Worm (Caenorhabditis elegans) whole organism, mixed stage, embryonic: ENCODE measurements around the gene math-40.

Experiments
- M03D4.4 ChIP-seq: sonication (generic microtip); optimal IDR thresholded peaks from 2 replicates; lab custom pipeline; 2017; ENCODE audit warnings: mild to moderate bottlenecking, missing genetic modification characterization, missing compliant biosample characterization
- blmp-1 ChIP-seq: fragments of 150-350 bp; optimal IDR thresholded peaks from 2 replicates; lab custom pipeline; 2014; ENCODE audit warnings: missing biosample characterization, missing genetic modification characterization
- ceh-39 ChIP-seq: fragments of 150-350 bp; optimal IDR thresholded peaks from 2 replicates; lab custom pipeline; 2014; ENCODE audit warnings: missing biosample characterization, missing genetic modification characterization
- ceh-43 ChIP-seq: fragments of 200-800 bp; sonication (Bioruptor generic); optimal IDR thresholded peaks from 2 replicates; lab custom pipeline; 2018; ENCODE audit warnings: mild to moderate bottlenecking, missing genetic modification characterization, moderate library complexity, missing compliant biosample characterization
- ceh-83 ChIP-seq: fragments of 200-800 bp; sonication (Bioruptor generic); optimal IDR thresholded peaks from 2 replicates; lab custom pipeline; 2018; ENCODE audit warnings: mild to moderate bottlenecking, missing genetic modification characterization, missing compliant biosample characterization
- ces-1 ChIP-seq: fragments of 150-350 bp; optimal IDR thresholded peaks from 2 replicates; lab custom pipeline; 2014; ENCODE audit warnings: missing biosample characterization, missing genetic modification reagents, missing genetic modification characterization
- cnd-1 ChIP-seq: fragments of 200-800 bp; sonication (Bioruptor generic); optimal IDR thresholded peaks from 2 replicates; lab custom pipeline; 2018; ENCODE audit warnings: mild to moderate bottlenecking, missing genetic modification characterization, missing compliant biosample characterization
- drap-1 ChIP-seq: fragments of 200-800 bp; sonication (Bioruptor generic); optimal IDR thresholded peaks from 3 replicates; lab custom pipeline; 2018; ENCODE audit warnings: mild to moderate bottlenecking, missing genetic modification characterization, missing compliant biosample characterization
- elt-1 ChIP-seq: sonication (generic microtip); optimal IDR thresholded peaks from 2 replicates; lab custom pipeline; 2017; ENCODE audit warnings: missing genetic modification characterization, mild to moderate bottlenecking, missing compliant biosample characterization, antibody characterized with exemption, moderate library complexity, borderline replicate concordance; ENCODE audit not compliant: insufficient read depth
- elt-3 ChIP-seq: fragments of 150-350 bp; optimal IDR thresholded peaks from 2 replicates; lab custom pipeline; 2014; ENCODE audit warnings: missing biosample characterization, missing genetic modification characterization
- flh-1 ChIP-seq: fragments of 200-800 bp; sonication (Bioruptor generic); optimal IDR thresholded peaks from 2 replicates; lab custom pipeline; 2018; ENCODE audit warnings: mild to moderate bottlenecking, missing genetic modification characterization, moderate library complexity, missing compliant biosample characterization
- ham-2 ChIP-seq: fragments of 200-800 bp; sonication (Bioruptor generic); optimal IDR thresholded peaks from 2 replicates; lab custom pipeline; 2018; ENCODE audit warnings: mild to moderate bottlenecking, missing genetic modification characterization, missing compliant biosample characterization
- hlh-1 ChIP-seq: fragments of 150-350 bp; optimal IDR thresholded peaks from 2 replicates; lab custom pipeline; 2014; ENCODE audit warnings: missing biosample characterization, missing genetic modification reagents, missing genetic modification characterization
- lin-13 ChIP-seq: fragments of 150-350 bp; optimal IDR thresholded peaks from 2 replicates; lab custom pipeline; 2014; ENCODE audit warnings: missing biosample characterization, missing genetic modification characterization
- lin-32 ChIP-seq: fragments of 200-800 bp; sonication (Bioruptor generic); optimal IDR thresholded peaks from 2 replicates; lab custom pipeline; 2018; ENCODE audit warnings: mild to moderate bottlenecking, missing genetic modification characterization, missing compliant biosample characterization
- lsy-2 ChIP-seq: fragments of 150-350 bp; optimal IDR thresholded peaks from 2 replicates; lab custom pipeline; 2014; ENCODE audit warnings: missing biosample characterization, missing genetic modification characterization
- mep-1 ChIP-seq: fragments of 150-350 bp; optimal IDR thresholded peaks from 2 replicates; lab custom pipeline; 2017; ENCODE audit warnings: missing biosample characterization, missing genetic modification reagents, missing genetic modification characterization, inconsistent platforms
- mls-2 ChIP-seq: sonication (generic microtip); optimal IDR thresholded peaks from 2 replicates; lab custom pipeline; 2016; ENCODE audit warnings: mild to moderate bottlenecking, missing genetic modification characterization, moderate library complexity, missing compliant biosample characterization
- nhr-12 ChIP-seq: fragments of 150-350 bp; optimal IDR thresholded peaks from 2 replicates; lab custom pipeline; 2014; ENCODE audit warnings: missing biosample characterization, missing genetic modification characterization
- nhr-2 ChIP-seq: fragments of 150-350 bp; optimal IDR thresholded peaks from 2 replicates; lab custom pipeline; 2014; ENCODE audit warnings: missing biosample characterization, missing genetic modification characterization
- nhr-237 ChIP-seq: fragments of 150-350 bp; optimal IDR thresholded peaks from 2 replicates; lab custom pipeline; 2014; ENCODE audit warnings: missing biosample characterization, missing genetic modification characterization
- nhr-76 ChIP-seq: sonication (generic microtip); optimal IDR thresholded peaks from 2 replicates; lab custom pipeline; 2017; ENCODE audit warnings: missing biosample characterization, missing genetic modification characterization
- pha-4 ChIP-seq: fragments of 150-350 bp; optimal IDR thresholded peaks from 2 replicates; lab custom pipeline; 2018; ENCODE audit warnings: missing biosample characterization, missing genetic modification reagents, missing genetic modification characterization
- sem-2 ChIP-seq: fragments of 200-800 bp; sonication (Bioruptor generic); optimal IDR thresholded peaks from 2 replicates; lab custom pipeline; 2018; ENCODE audit warnings: mild to moderate bottlenecking, missing genetic modification characterization, missing compliant biosample characterization
- sptf-1 ChIP-seq: sonication (generic microtip); optimal IDR thresholded peaks from 2 replicates; lab custom pipeline; 2017; ENCODE audit warnings: mild to moderate bottlenecking, missing genetic modification characterization, moderate library complexity, missing compliant biosample characterization
- tbx-8 ChIP-seq: fragments of 200-800 bp; sonication (Bioruptor generic); optimal IDR thresholded peaks from 2 replicates; lab custom pipeline; 2018; ENCODE audit warnings: mild to moderate bottlenecking, missing genetic modification characterization, moderate library complexity, missing compliant biosample characterization
- unc-39 ChIP-seq: fragments of 150-350 bp; optimal IDR thresholded peaks from 2 replicates; lab custom pipeline; 2014; ENCODE audit warnings: missing biosample characterization, missing genetic modification characterization
- unc-62 ChIP-seq: fragments of 150-350 bp; optimal IDR thresholded peaks from 2 replicates; lab custom pipeline; 2014; ENCODE audit warnings: missing biosample characterization, missing genetic modification reagents, missing genetic modification characterization
- zip-8 ChIP-seq: fragments of 150-350 bp; optimal IDR thresholded peaks from 2 replicates; lab custom pipeline; 2014; ENCODE audit warnings: missing biosample characterization, missing genetic modification characterization
- ztf-11 ChIP-seq: fragments of 150-350 bp; optimal IDR thresholded peaks from 2 replicates; lab custom pipeline; 2014; ENCODE audit warnings: missing biosample characterization, missing genetic modification characterization

The math-40 gene

ce11 chrII:1788087-1788486 is 42.3 kb upstream of the math-40 start, which contains the start of the genes C08F1.6 and fbxb-13:
TSS of gene C08F1.6 (minus strand) at chrII:1788187.
TSS of gene fbxb-13 (plus strand) at chrII:1788277.
- peak; percentile 15 for TF ChIP-seq lin-32 (GFP tag; lab: Kevin White, UChicago)
- TF ChIP-seq ztf-11 (tag; lab: Kevin White, UChicago) = no peak
- peak; percentile 0 for TF ChIP-seq hlh-1 (tag; lab: Kevin White, UChicago)
- peak; percentile 48 for TF ChIP-seq cnd-1
- no peak for TF ChIP-seq M03D4.4 (tag; lab: Kevin White, UChicago)
- TF ChIP-seq, all 35 proteins: peak for 3

ce11 chrII:1806358-1806757 is 24.1 kb upstream of the math-40 start, which contains the start of gene C08F1.12:
TSS of gene C08F1.12 (minus strand) at chrII:1806458.
- TF ChIP-seq pha-4 = no peak
- no peak for TF ChIP-seq unc-62
- TF ChIP-seq lin-13 (tag; lab: Kevin White, UChicago) = no peak
- TF ChIP-seq blmp-1 (tag; lab: Kevin White, UChicago) = no peak
- no peak for TF ChIP-seq ceh-39
- TF ChIP-seq nhr-2 (tag; lab: Kevin White, UChicago) = no peak
- TF ChIP-seq nhr-76 (tag; lab: Kevin White, UChicago) = no peak
- TF ChIP-seq tbx-8 = no peak
- TF ChIP-seq elt-1 = no peak
- no peak for TF ChIP-seq nhr-12
- no peak for TF ChIP-seq ceh-83
- TF ChIP-seq lin-32 (GFP tag; lab: Kevin White, UChicago) = no peak
- no peak for TF ChIP-seq mls-2
- no peak for TF ChIP-seq flh-1 (GFP tag; lab: Kevin White, UChicago)
- no peak for TF ChIP-seq ceh-43 (GFP tag; lab: Kevin White, UChicago)
- no peak for TF ChIP-seq ztf-11 (tag; lab: Kevin White, UChicago)
- TF ChIP-seq unc-39 (tag; lab: Kevin White, UChicago) = no peak
- TF ChIP-seq lsy-2 (tag; lab: Kevin White, UChicago) = no peak
- TF ChIP-seq sptf-1 = no peak
- no peak for TF ChIP-seq elt-3 (tag; lab: Kevin White, UChicago)

DNA sequence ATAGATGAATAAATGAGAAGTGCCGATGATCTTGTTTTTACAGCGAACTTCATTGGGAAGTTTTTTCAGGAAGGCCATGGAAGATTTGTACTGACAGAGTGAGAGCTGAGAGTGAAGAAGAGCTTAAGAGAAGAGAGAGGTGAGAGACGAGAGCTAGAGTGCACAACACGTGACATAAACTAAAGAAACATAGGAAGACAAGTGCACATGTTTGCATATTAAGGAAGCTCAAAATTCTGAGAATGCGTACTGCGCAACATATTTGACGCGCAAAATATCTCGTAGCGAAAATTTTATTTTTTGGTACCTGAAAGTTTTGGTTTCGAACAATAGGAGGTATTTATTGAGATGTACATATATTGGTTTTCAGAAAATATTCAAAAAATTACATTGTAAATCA is 22.2 kb upstream of the math-40 start, which contains the start of gene C08F1.8:
Gene C08F1.8 (minus strand): TSS at position 101 of the 400 bp plus-strand sequence.
- no peak for TF ChIP-seq tbx-8
- TF ChIP-seq ceh-83 = no peak
- no peak for TF ChIP-seq pha-4
- no peak for TF ChIP-seq nhr-2 (tag; lab: Kevin White, UChicago)
- TF ChIP-seq zip-8 (tag; lab: Kevin White, UChicago) = no peak
- TF ChIP-seq unc-62 = no peak
- no peak for TF ChIP-seq lin-32 (GFP tag; lab: Kevin White, UChicago)
- TF ChIP-seq sptf-1 = no peak
- TF ChIP-seq elt-3 (tag; lab: Kevin White, UChicago) = no peak
- TF ChIP-seq sem-2 (GFP tag; lab: Kevin White, UChicago) = no peak
- TF ChIP-seq, all 35 proteins: peak for 0

- TF ChIP-seq hlh-1 (tag; lab: Kevin White, UChicago) (peak; percentile 59), ceh-39 (no peak)
Measured at ce11 chrII:1816053-1816452, 14.4 kb upstream of the math-40 start.

DNA sequence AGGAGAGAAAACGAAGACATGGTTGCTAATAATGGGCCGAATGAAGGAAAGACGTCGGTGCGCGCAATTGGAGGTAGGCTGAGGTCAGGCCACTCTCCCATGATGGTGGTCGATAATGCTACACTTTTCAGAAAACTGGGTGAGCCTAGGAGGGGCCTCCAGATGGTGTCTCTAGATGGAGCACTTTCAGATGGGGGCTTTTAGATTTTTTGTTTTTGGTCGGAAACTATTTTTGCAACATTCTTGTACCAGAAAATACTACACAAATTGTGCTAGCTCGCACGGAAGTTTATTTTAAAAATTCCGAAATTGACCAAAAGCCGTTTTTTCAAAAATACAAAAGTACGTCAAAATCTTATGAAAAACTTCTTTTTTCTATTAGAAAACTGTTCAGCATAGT is 12.1 kb upstream of the math-40 start, which contains the start of gene fbxb-10:
Gene fbxb-10 (minus strand): TSS at position 101 of the 400 bp plus-strand sequence.
- no peak for TF ChIP-seq ceh-43 (GFP tag; lab: Kevin White, UChicago)
- no peak for TF ChIP-seq elt-1
- TF ChIP-seq lsy-2 (tag; lab: Kevin White, UChicago) = no peak
- no peak for TF ChIP-seq zip-8 (tag; lab: Kevin White, UChicago)

DNA sequence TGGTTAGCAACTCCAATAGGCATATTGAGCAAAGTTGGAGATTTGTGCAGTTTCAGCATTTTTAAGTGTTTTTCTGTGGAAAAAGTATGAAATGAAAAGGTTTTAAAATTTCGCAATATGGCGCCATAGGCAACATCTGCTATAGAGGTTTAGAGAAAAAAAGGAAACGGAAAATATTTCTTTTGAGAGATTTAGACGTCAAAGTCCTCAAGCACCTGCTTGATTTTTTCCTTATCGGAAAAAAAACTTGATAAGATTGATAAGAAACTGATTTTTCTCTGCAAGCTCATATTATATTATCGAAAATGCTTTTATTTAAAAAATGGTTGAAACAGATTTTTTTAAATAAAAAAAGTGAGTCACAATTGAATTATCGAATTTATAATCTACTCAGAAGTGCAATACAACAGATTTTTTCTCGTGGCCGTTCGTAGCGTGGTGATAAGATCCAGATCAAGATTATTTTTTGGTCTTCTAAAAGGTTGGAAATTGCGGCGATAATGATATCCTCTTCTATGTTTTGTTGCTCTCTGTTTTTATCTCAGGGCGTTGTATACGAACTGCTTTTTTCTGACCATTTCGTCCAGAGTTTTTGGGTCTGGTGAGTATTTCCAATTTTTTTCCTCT is 10.4 kb upstream of the math-40 start, which contains the start of gene fbxc-19:
Gene fbxc-19 (plus strand): TSS at position 536 of the 627 bp plus-strand sequence.
- TF ChIP-seq elt-3 (tag; lab: Kevin White, UChicago) (peak; percentile 63), elt-1 (peak; percentile 92), mep-1 (tag; lab: Kevin White, UChicago) (peak; percentile 12), flh-1 (GFP tag; lab: Kevin White, UChicago) (no peak), nhr-12 (no peak)

ce11 chrII:1820774-1821173 is 9.7 kb upstream of the math-40 start, which contains the start of gene fbxa-3:
TSS of gene fbxa-3 (minus strand) at chrII:1820874.
- TF ChIP-seq zip-8 (tag; lab: Kevin White, UChicago) = no peak
- no peak for TF ChIP-seq ceh-83
- no peak for TF ChIP-seq ztf-11 (tag; lab: Kevin White, UChicago)
- TF ChIP-seq ham-2 (GFP tag; lab: Kevin White, UChicago) = no peak
- TF ChIP-seq lin-32 (GFP tag; lab: Kevin White, UChicago) = no peak
- TF ChIP-seq nhr-12 = no peak
- no peak for TF ChIP-seq nhr-237 (tag; lab: Kevin White, UChicago)
- no peak for TF ChIP-seq tbx-8
- TF ChIP-seq lsy-2 (tag; lab: Kevin White, UChicago) = no peak
- no peak for TF ChIP-seq elt-3 (tag; lab: Kevin White, UChicago)
- TF ChIP-seq ceh-39 = no peak
- TF ChIP-seq pha-4 = no peak
- TF ChIP-seq cnd-1 = peak; percentile 66
- TF ChIP-seq mls-2 = no peak
- TF ChIP-seq mep-1 (tag; lab: Kevin White, UChicago) = no peak
- TF ChIP-seq ces-1 (GFP tag; lab: Kevin White, UChicago) = peak; percentile 27
- no peak for TF ChIP-seq drap-1
